Fruit fly (Drosophila melanogaster) whole organism, adult: ENCODE measurements around the gene tra.
A peak's percentile ranks its signal among the peaks of the same experiment; 100 is the strongest.

Source experiments
- CG11617 ChIP-seq: fragments of 200-800 bp; sonication (Bioruptor generic); optimal IDR thresholded peaks from 2 replicates; lab custom pipeline; 2017; ENCODE audit warnings: mild to moderate bottlenecking, missing biosample characterization, missing genetic modification reagents, missing genetic modification characterization
- CG12768 ChIP-seq: fragments of 200-800 bp; sonication (Bioruptor generic); optimal IDR thresholded peaks from 2 replicates; lab custom pipeline; 2017; ENCODE audit warnings: missing biosample characterization, missing genetic modification characterization, mild to moderate bottlenecking, moderate library complexity, missing genetic modification reagents
- CG14711 ChIP-seq: fragments of 200-800 bp; sonication (Bioruptor generic); optimal IDR thresholded peaks from 2 replicates; lab custom pipeline; 2018; ENCODE audit warnings: missing biosample characterization, mild to moderate bottlenecking, missing genetic modification characterization, moderate library complexity
- CG1620 ChIP-seq: fragments of 200-800 bp; sonication (Bioruptor generic); optimal IDR thresholded peaks from 2 replicates; lab custom pipeline; 2016; ENCODE audit warnings: missing biosample characterization, missing genetic modification characterization
- CG33017 ChIP-seq: fragments of 200-800 bp; sonication (Bioruptor generic); optimal IDR thresholded peaks from 2 replicates; lab custom pipeline; 2018; ENCODE audit warnings: missing biosample characterization, mild to moderate bottlenecking, missing genetic modification characterization, moderate library complexity
- CG5204 ChIP-seq: fragments of 200-800 bp; sonication (Bioruptor generic); optimal IDR thresholded peaks from 2 replicates; lab custom pipeline; 2016; ENCODE audit warnings: missing biosample characterization, missing genetic modification characterization
- CG7045 ChIP-seq: fragments of 200-800 bp; sonication (Bioruptor generic); optimal IDR thresholded peaks from 2 replicates; lab custom pipeline; 2017; ENCODE audit warnings: missing biosample characterization, mild to moderate bottlenecking, missing genetic modification characterization
- CG7101 ChIP-seq: fragments of 200-800 bp; sonication (Bioruptor generic); optimal IDR thresholded peaks from 2 replicates; lab custom pipeline; 2018; ENCODE audit warnings: missing biosample characterization, mild to moderate bottlenecking, missing genetic modification characterization, moderate library complexity
- Clk ChIP-seq: fragments of 200-800 bp; sonication (Bioruptor generic); optimal IDR thresholded peaks from 2 replicates; lab custom pipeline; 2017; ENCODE audit warnings: missing biosample characterization, missing genetic modification characterization
- Crg-1 ChIP-seq: fragments of 200-800 bp; sonication (Bioruptor generic); optimal IDR thresholded peaks from 2 replicates; lab custom pipeline; 2016; ENCODE audit warnings: missing biosample characterization, missing genetic modification characterization
- Hr96 ChIP-seq: fragments of 200-800 bp; sonication (Bioruptor generic); optimal IDR thresholded peaks from 2 replicates; lab custom pipeline; 2016; ENCODE audit warnings: missing biosample characterization, missing genetic modification characterization
- Mnt ChIP-seq: fragments of 200-800 bp; sonication (Bioruptor generic); optimal IDR thresholded peaks from 2 replicates; lab custom pipeline; 2016; ENCODE audit warnings: missing biosample characterization, mild to moderate bottlenecking, missing genetic modification characterization
- bab1 ChIP-seq: fragments of 200-800 bp; sonication (Bioruptor generic); optimal IDR thresholded peaks from 3 replicates; lab custom pipeline; 2019; ENCODE audit warnings: missing biosample characterization, mild to moderate bottlenecking, missing genetic modification characterization, moderate library complexity
- cic ChIP-seq: fragments of 200-800 bp; sonication (Bioruptor generic); optimal IDR thresholded peaks from 2 replicates; lab custom pipeline; 2017; ENCODE audit warnings: missing biosample characterization, mild to moderate bottlenecking, missing genetic modification characterization, moderate library complexity
- cnc ChIP-seq, 2 experiments: fragments of >200 bp; optimal IDR thresholded peaks; 2 replicates each; lab custom pipeline; 2017
- kay ChIP-seq: fragments of 200-800 bp; sonication (Bioruptor generic); peaks from one replicate; lab custom pipeline; 2016; ENCODE audit warnings: missing biosample characterization, missing genetic modification characterization, borderline replicate concordance
- ovo ChIP-seq: fragments of 200-800 bp; sonication (Bioruptor generic); optimal IDR thresholded peaks from 2 replicates; lab custom pipeline; 2016; ENCODE audit warnings: missing biosample characterization, missing genetic modification characterization
- pad ChIP-seq: fragments of 200-800 bp; sonication (Bioruptor generic); optimal IDR thresholded peaks from 3 replicates; lab custom pipeline; 2017; ENCODE audit warnings: missing biosample characterization, missing genetic modification characterization, mild to moderate bottlenecking, moderate library complexity, missing genetic modification reagents
- tj ChIP-seq: fragments of 200-800 bp; sonication (Bioruptor generic); optimal IDR thresholded peaks from 3 replicates; lab custom pipeline; 2017; ENCODE audit warnings: missing biosample characterization, mild to moderate bottlenecking, missing genetic modification characterization, moderate library complexity
- toe ChIP-seq: fragments of 200-800 bp; sonication (Bioruptor generic); optimal IDR thresholded peaks from 2 replicates; lab custom pipeline; 2016; ENCODE audit warnings: missing biosample characterization, missing genetic modification characterization

Gene tra

dm6 chr3L:16571014-16571738 is 19.7 kb downstream of the tra start:
- TF ChIP-seq CG11617 (no peak), CG7101 (tag; lab: Kevin White, UChicago) (no peak), kay (GFP tag; lab: Kevin White, UChicago) (peak; percentile 19)

- TF ChIP-seq Mnt (GFP tag; lab: Kevin White, UChicago) (no peak), Hr96 (GFP tag; lab: Kevin White, UChicago) (no peak), tj (GFP tag; lab: Kevin White, UChicago) (no peak), pad (no peak)
These were observed 21.4 kb downstream of the tra start for dm6 chr3L:16569456-16569855.

dm6 chr3L:16567495-16567894 is 23.4 kb downstream of the tra start:
- TF ChIP-seq CG1620, result no peak
- no peak for TF ChIP-seq ovo (GFP tag; lab: Kevin White, UChicago)
- no peak for TF ChIP-seq kay (GFP tag; lab: Kevin White, UChicago)
- TF ChIP-seq CG33017, result no peak
- no peak for TF ChIP-seq Hr96 (GFP tag; lab: Kevin White, UChicago)
- TF ChIP-seq CG5204, result no peak
- no peak for TF ChIP-seq CG14711 (tag; lab: Kevin White, UChicago)

- TF ChIP-seq CG7045 (no peak), bab1 (GFP tag; lab: Kevin White, UChicago) (no peak), CG7101 (tag; lab: Kevin White, UChicago) (no peak), cic (GFP tag; lab: Kevin White, UChicago) (no peak), kay (GFP tag; lab: Kevin White, UChicago) (no peak), CG12768 (GFP tag; lab: Kevin White, UChicago) (no peak)
These were observed 24.1 kb downstream of the tra start, which contains the start of gene UQCR-6.4L for dm6 chr3L:16566700-16567221. Gene UQCR-6.4L, plus strand, starts transcription at chr3L:16566750.

- no peak for TF ChIP-seq pad
- TF ChIP-seq Clk (GFP tag; lab: Kevin White, UChicago), result no peak
- no peak for TF ChIP-seq CG7101 (tag; lab: Kevin White, UChicago)
- no peak for TF ChIP-seq Mnt (GFP tag; lab: Kevin White, UChicago)
- TF ChIP-seq kay (GFP tag; lab: Kevin White, UChicago), result no peak
- no peak for TF ChIP-seq toe (GFP tag; lab: Kevin White, UChicago)
- TF ChIP-seq bab1 (GFP tag; lab: Kevin White, UChicago), result no peak
These were observed 24.8 kb downstream of the tra start for dm6 chr3L:16566093-16566492.

- TF ChIP-seq CG7101 (tag; lab: Kevin White, UChicago) (no peak), CG14711 (tag; lab: Kevin White, UChicago) (no peak), Crg-1 (GFP tag; lab: Kevin White, UChicago) (no peak), ovo (GFP tag; lab: Kevin White, UChicago) (no peak), CG7045 (no peak)
These were observed 27.5 kb downstream of the tra start for dm6 chr3L:16563361-16563760.

dm6 chr3L:16556523-16556922 is 34.3 kb downstream of the tra start, which contains the start of gene CG4229:
Gene CG4229, plus strand, starts transcription at chr3L:16556823.
- TF ChIP-seq CG7045 (no peak), cic (GFP tag; lab: Kevin White, UChicago) (no peak), Clk (GFP tag; lab: Kevin White, UChicago) (no peak), toe (GFP tag; lab: Kevin White, UChicago) (no peak), CG12768 (GFP tag; lab: Kevin White, UChicago) (no peak), CG11617 (no peak), CG1620 (no peak), CG5204 (no peak), Crg-1 (GFP tag; lab: Kevin White, UChicago) (no peak), cnc (optimal IDR thresholded peaks at IDR 0.05; lab: Kevin White, UChicago) (no peak), Mnt (GFP tag; lab: Kevin White, UChicago) (no peak), tj (GFP tag; lab: Kevin White, UChicago) (no peak), ovo (GFP tag; lab: Kevin White, UChicago) (no peak), Hr96 (GFP tag; lab: Kevin White, UChicago) (no peak), CG14711 (tag; lab: Kevin White, UChicago) (no peak), kay (GFP tag; lab: Kevin White, UChicago) (no peak), bab1 (GFP tag; lab: Kevin White, UChicago) (no peak), CG7101 (tag; lab: Kevin White, UChicago) (no peak), pad (no peak)
